Worm (Caenorhabditis elegans): ENCODE data around the gene otub-3.

DNA sequence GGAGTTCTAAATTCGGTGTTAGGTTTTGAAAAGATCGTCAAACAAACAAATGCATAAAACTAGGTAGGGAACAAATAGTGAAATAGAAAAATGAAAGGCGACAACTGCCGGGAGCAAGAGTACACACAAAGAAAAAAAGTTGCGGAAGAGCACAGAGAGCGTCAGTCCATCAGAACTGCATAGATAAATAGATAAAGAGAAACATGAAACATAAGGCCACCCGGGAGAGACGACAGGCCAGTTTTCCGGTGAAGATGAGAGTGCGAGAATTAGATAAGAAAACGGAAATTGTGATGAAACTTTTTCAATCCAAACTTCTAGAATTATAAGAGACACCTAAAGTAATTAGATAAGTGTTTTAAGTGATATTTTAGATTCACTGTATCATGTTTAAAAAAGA lies 29.8 kb downstream of the otub-3 start:
- TF ChIP-seq nhr-12 (tag; optimal IDR thresholded peaks at IDR 0.05), result no peak
- TF ChIP-seq elt-1 (tag; optimal IDR thresholded peaks at IDR 0.05), result no peak
- TF ChIP-seq elt-3 (tag; optimal IDR thresholded peaks at IDR 0.05), result no peak
- no peak for TF ChIP-seq ZK546.5 (tag; optimal IDR thresholded peaks at IDR 0.05)
- TF ChIP-seq nhr-237 (tag; optimal IDR thresholded peaks at IDR 0.05), result no peak
- no peak for TF ChIP-seq unc-62 (GFP tag; optimal IDR thresholded peaks at IDR 0.05)
- TF ChIP-seq mab-5 (tag; optimal IDR thresholded peaks at IDR 0.05), result no peak
- TF ChIP-seq ztf-1 (GFP tag; conservative IDR thresholded peaks at IDR 0.05), result no peak

Measured in whole organism, L2 larva.